Worm (Caenorhabditis elegans) whole organism, L2 larva: Measurements from ENCODE around the gene srg-27.

Experiments
- C34F6.9 ChIP-seq: fragments of 150-350 bp; optimal IDR thresholded peaks from 2 replicates; lab custom pipeline; 2014; ENCODE audit warnings: missing biosample characterization, missing genetic modification characterization
- F13H6.1 ChIP-seq: sonication (generic microtip); optimal IDR thresholded peaks from 2 replicates; lab custom pipeline; 2016; ENCODE audit warnings: missing genetic modification characterization, missing compliant biosample characterization
- R02D3.7 ChIP-seq: fragments of 150-350 bp; optimal IDR thresholded peaks from 2 replicates; lab custom pipeline; 2014; ENCODE audit warnings: missing biosample characterization, missing genetic modification characterization
- ZK546.5 ChIP-seq: sonication (generic microtip); optimal IDR thresholded peaks from 2 replicates; lab custom pipeline; 2017; ENCODE audit warnings: missing biosample characterization, missing genetic modification characterization
- alr-1 ChIP-seq: fragments of 150-350 bp; optimal IDR thresholded peaks from 2 replicates; lab custom pipeline; 2014; ENCODE audit warnings: missing biosample characterization, missing genetic modification characterization
- ama-1 ChIP-seq: fragments of 150-350 bp; optimal IDR thresholded peaks from 2 replicates; lab custom pipeline; 2018; ENCODE audit warnings: inconsistent platforms
- ceh-16 ChIP-seq: fragments of 150-350 bp; optimal IDR thresholded peaks from 2 replicates; lab custom pipeline; 2014; ENCODE audit warnings: missing biosample characterization, missing genetic modification characterization
- ceh-82 ChIP-seq: fragments of 150-350 bp; optimal IDR thresholded peaks from 2 replicates; lab custom pipeline; 2014; ENCODE audit warnings: missing biosample characterization, missing genetic modification characterization
- crh-2 ChIP-seq: sonication (generic microtip); optimal IDR thresholded peaks from 2 replicates; lab custom pipeline; 2017; ENCODE audit warnings: missing biosample characterization, missing genetic modification characterization
- dmd-4 ChIP-seq: sonication (generic microtip); optimal IDR thresholded peaks from 2 replicates; lab custom pipeline; 2017; ENCODE audit warnings: missing biosample characterization, missing genetic modification characterization
- egl-27 ChIP-seq: sonication (generic microtip); optimal IDR thresholded peaks from 3 replicates; lab custom pipeline; 2017; ENCODE audit warnings: missing biosample characterization, missing genetic modification reagents, missing genetic modification characterization
- elt-1 ChIP-seq: fragments of 150-350 bp; optimal IDR thresholded peaks from 2 replicates; lab custom pipeline; 2014; ENCODE audit warnings: missing biosample characterization, missing genetic modification characterization
- elt-3 ChIP-seq: sonication (generic microtip); optimal IDR thresholded peaks from 2 replicates; lab custom pipeline; 2017; ENCODE audit warnings: missing biosample characterization, missing genetic modification characterization
- fos-1 ChIP-seq: fragments of 150-350 bp; optimal IDR thresholded peaks from 2 replicates; lab custom pipeline; 2014; ENCODE audit warnings: missing biosample characterization, missing genetic modification characterization
- gmeb-1 ChIP-seq: fragments of 150-350 bp; optimal IDR thresholded peaks from 2 replicates; lab custom pipeline; 2014; ENCODE audit warnings: missing biosample characterization, missing genetic modification characterization
- lin-11 ChIP-seq: fragments of 150-350 bp; sonication (generic microtip); optimal IDR thresholded peaks from 2 replicates; lab custom pipeline; 2014; ENCODE audit warnings: missing biosample characterization, missing genetic modification characterization, inconsistent platforms, mixed read lengths
- lin-39 ChIP-seq: fragments of 150-350 bp; optimal IDR thresholded peaks from 2 replicates; lab custom pipeline; 2014; ENCODE audit warnings: missing biosample characterization, missing genetic modification reagents, missing genetic modification characterization
- lsy-2 ChIP-seq, 2 experiments: fragments of 150-350 bp in 1 of 2; sonication (generic microtip) in 1 of 2; optimal IDR thresholded peaks; 2 replicates each; lab custom pipeline; 2014 to 2017; ENCODE audit warnings: missing biosample characterization in 2 of 2, missing genetic modification characterization in 2 of 2
- mab-5 ChIP-seq: fragments of 150-350 bp; optimal IDR thresholded peaks from 2 replicates; lab custom pipeline; 2014; ENCODE audit warnings: missing biosample characterization, missing genetic modification characterization
- nhr-10 ChIP-seq: sonication (generic microtip); optimal IDR thresholded peaks from 2 replicates; lab custom pipeline; 2017; ENCODE audit warnings: missing biosample characterization, missing genetic modification characterization
- nhr-11 ChIP-seq: fragments of 150-350 bp; optimal IDR thresholded peaks from 2 replicates; lab custom pipeline; 2014; ENCODE audit warnings: missing biosample characterization, missing genetic modification characterization
- nhr-12 ChIP-seq: fragments of 150-350 bp; optimal IDR thresholded peaks from 2 replicates; lab custom pipeline; 2014; ENCODE audit warnings: missing biosample characterization, missing genetic modification characterization
- nhr-129 ChIP-seq: fragments of 150-350 bp; optimal IDR thresholded peaks from 2 replicates; lab custom pipeline; 2014; ENCODE audit warnings: missing biosample characterization, missing genetic modification characterization
- nhr-21 ChIP-seq: fragments of 150-350 bp; optimal IDR thresholded peaks from 2 replicates; lab custom pipeline; 2014; ENCODE audit warnings: missing biosample characterization, missing genetic modification characterization
- nhr-23 ChIP-seq: fragments of 150-350 bp; optimal IDR thresholded peaks from 2 replicates; lab custom pipeline; 2014; ENCODE audit warnings: missing biosample characterization, missing genetic modification reagents, missing genetic modification characterization
- nhr-6 ChIP-seq: fragments of 150-350 bp; optimal IDR thresholded peaks from 2 replicates; lab custom pipeline; 2014; ENCODE audit warnings: missing biosample characterization, missing genetic modification characterization
- sem-4 ChIP-seq: fragments of 150-350 bp; optimal IDR thresholded peaks from 2 replicates; lab custom pipeline; 2014; ENCODE audit warnings: missing biosample characterization, missing genetic modification reagents, missing genetic modification characterization
- skn-1 ChIP-seq: sonication (generic microtip); optimal IDR thresholded peaks from 2 replicates; lab custom pipeline; 2017; ENCODE audit warnings: missing biosample characterization, missing genetic modification characterization
- sma-3 ChIP-seq: sonication (generic microtip); optimal IDR thresholded peaks from 2 replicates; lab custom pipeline; 2016; ENCODE audit warnings: missing genetic modification reagents, missing genetic modification characterization, missing compliant biosample characterization
- sma-9 ChIP-seq, 2 experiments: fragments of 150-350 bp in 1 of 2; sonication (generic microtip) in 1 of 2; optimal IDR thresholded peaks; 2 replicates each; lab custom pipeline; 2014 to 2016; ENCODE audit warnings: missing genetic modification characterization in 2 of 2, mild to moderate bottlenecking in 1 of 2, missing biosample characterization in 1 of 2, missing compliant biosample characterization in 1 of 2, missing genetic modification reagents in 1 of 2, moderate library complexity in 1 of 2
- snpc-4 ChIP-seq: fragments of 150-350 bp; optimal IDR thresholded peaks from 2 replicates; lab custom pipeline; 2014; ENCODE audit warnings: missing biosample characterization, missing genetic modification characterization
- unc-39 ChIP-seq: fragments of 150-350 bp; optimal IDR thresholded peaks from 2 replicates; lab custom pipeline; 2014; ENCODE audit warnings: missing biosample characterization, missing genetic modification characterization
- unc-55 ChIP-seq: fragments of 150-350 bp; sonication (generic microtip); optimal IDR thresholded peaks from 3 replicates; lab custom pipeline; 2014; ENCODE audit warnings: missing biosample characterization, missing genetic modification reagents, missing genetic modification characterization
- zag-1 ChIP-seq: fragments of 150-350 bp; optimal IDR thresholded peaks from 2 replicates; lab custom pipeline; 2014; ENCODE audit warnings: missing biosample characterization, missing genetic modification characterization
- ztf-1 ChIP-seq: fragments of 200-800 bp; sonication (Bioruptor generic); conservative IDR thresholded peaks from 2 replicates; pipeline ENCODE4 v1.3.6; 2022; ENCODE audit warnings: missing genetic modification characterization, missing compliant biosample characterization
- ztf-4 ChIP-seq: fragments of 150-350 bp; optimal IDR thresholded peaks from 2 replicates; lab custom pipeline; 2014; ENCODE audit warnings: missing biosample characterization, missing genetic modification characterization

srg-27 gene

DNA sequence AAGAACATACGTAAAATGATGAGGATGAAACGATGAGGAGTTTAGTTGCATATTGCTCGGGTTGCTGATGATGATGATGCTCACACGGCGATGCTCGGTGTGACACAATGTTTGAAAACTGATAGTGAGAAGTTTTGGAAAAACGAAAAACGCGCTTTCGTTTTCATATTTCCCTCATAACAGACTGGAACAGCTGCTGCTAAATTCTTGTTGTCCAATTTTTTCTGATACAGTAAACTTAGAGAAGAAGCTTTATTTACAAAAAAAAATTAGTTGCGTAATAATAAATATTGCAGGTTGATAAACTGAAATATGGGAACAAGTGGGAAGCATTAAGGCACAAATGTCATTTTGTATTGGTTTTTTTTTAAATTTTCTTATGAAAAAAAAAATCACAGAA, 15.0 kb upstream of the srg-27 start, which contains the start of gene ceh-33:
TSS of gene ceh-33 (minus strand) at position 101 of the 400 bp plus-strand sequence.
- no peak for TF ChIP-seq nhr-6
- TF ChIP-seq ceh-16 (tag; lab: Kevin White, UChicago), result no peak
- no peak for TF ChIP-seq nhr-10 (tag; lab: Kevin White, UChicago)
- no peak for TF ChIP-seq ztf-4
- no peak for TF ChIP-seq mab-5 (tag; lab: Kevin White, UChicago)
- TF ChIP-seq unc-39 (tag; lab: Kevin White, UChicago), result no peak
- TF ChIP-seq crh-2 (tag; lab: Kevin White, UChicago), result no peak
- no peak for TF ChIP-seq lin-39 (tag; lab: Kevin White, UChicago)
- no peak for TF ChIP-seq lin-11 (tag; lab: Kevin White, UChicago)
- TF ChIP-seq skn-1 (tag; lab: Kevin White, UChicago), result no peak
- no peak for TF ChIP-seq sem-4 (tag; lab: Kevin White, UChicago)
- no peak for TF ChIP-seq unc-55 (GFP tag; lab: Kevin White, UChicago)
- TF ChIP-seq C34F6.9 (tag; lab: Kevin White, UChicago), result no peak
- no peak for TF ChIP-seq F13H6.1 (tag; lab: Kevin White, UChicago)

DNA sequence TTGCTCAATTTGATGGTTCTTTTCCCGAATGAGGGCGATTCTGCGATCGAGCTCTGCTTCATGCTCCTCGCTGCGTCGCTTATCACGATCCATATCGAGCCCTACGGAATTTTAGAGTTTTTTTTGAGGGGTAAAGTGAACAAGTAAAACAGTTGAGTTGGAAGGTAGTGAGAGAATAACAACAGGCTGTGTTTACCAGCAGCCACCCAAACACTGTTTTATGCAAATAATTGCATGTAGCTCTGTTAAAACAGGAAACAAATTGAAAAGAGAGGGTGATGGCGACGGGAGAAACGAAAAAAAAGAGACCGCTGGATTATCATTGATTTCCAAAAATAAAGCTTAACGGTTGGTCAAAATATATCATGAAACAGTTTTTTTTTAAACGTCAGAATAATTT, 11.3 kb upstream of the srg-27 start, which contains the start of gene C10G8.8:
TSS of gene C10G8.8 (minus strand) at position 101 of the 400 bp plus-strand sequence.
- TF ChIP-seq crh-2 (tag; lab: Kevin White, UChicago) (no peak), lin-39 (tag; lab: Kevin White, UChicago) (no peak), dmd-4 (tag; lab: Kevin White, UChicago) (no peak), elt-1 (tag; lab: Kevin White, UChicago) (no peak), nhr-12 (tag; lab: Kevin White, UChicago) (no peak), nhr-10 (tag; lab: Kevin White, UChicago) (no peak), zag-1 (tag; lab: Kevin White, UChicago) (no peak), gmeb-1 (tag; lab: Kevin White, UChicago) (no peak), sma-9 (GFP tag; optimal IDR thresholded peaks at IDR 0.05; lab: Kevin White, UChicago) (no peak), sma-9 (tag; optimal IDR thresholded peaks at IDR 0.05; lab: Kevin White, UChicago) (no peak), skn-1 (tag; lab: Kevin White, UChicago) (no peak), R02D3.7 (tag; lab: Kevin White, UChicago) (no peak), unc-39 (tag; lab: Kevin White, UChicago) (no peak), nhr-23 (tag; lab: Kevin White, UChicago) (no peak), ztf-1 (GFP tag; lab: Robert Waterston, UW) (no peak), nhr-6 (no peak), C34F6.9 (tag; lab: Kevin White, UChicago) (no peak), nhr-21 (no peak), alr-1 (tag; lab: Kevin White, UChicago) (no peak)

- TF ChIP-seq sma-3 (GFP tag; lab: Kevin White, UChicago) (peak; percentile 54), fos-1 (peak; percentile 40), gmeb-1 (tag; lab: Kevin White, UChicago) (peak; percentile 19), lsy-2 (tag; optimal IDR thresholded peaks at IDR 0.05; lab: Kevin White, UChicago) (no peak), nhr-21 (peak; percentile 27), ztf-4 (no peak), snpc-4 (tag; lab: Kevin White, UChicago) (peak; percentile 9), ama-1 (lab: Kevin White, UChicago) (no peak), F13H6.1 (tag; lab: Kevin White, UChicago) (peak; percentile 72), nhr-129 (tag; lab: Kevin White, UChicago) (peak; percentile 17), C34F6.9 (tag; lab: Kevin White, UChicago) (peak; percentile 42), elt-3 (tag; lab: Kevin White, UChicago) (no peak)
Measured at ce11 chrV:5329677-5330266, 9.8 kb upstream of the srg-27 start.

- TF ChIP-seq nhr-10 (tag; lab: Kevin White, UChicago) (no peak), alr-1 (tag; lab: Kevin White, UChicago) (no peak), elt-1 (tag; lab: Kevin White, UChicago) (no peak), egl-27 (tag; lab: Kevin White, UChicago) (no peak), lsy-2 (tag; optimal IDR thresholded peaks at IDR 0.05; lab: Kevin White, UChicago) (no peak), ceh-82 (tag; lab: Kevin White, UChicago) (no peak), nhr-129 (tag; lab: Kevin White, UChicago) (no peak), mab-5 (tag; lab: Kevin White, UChicago) (no peak), crh-2 (tag; lab: Kevin White, UChicago) (no peak), elt-3 (tag; lab: Kevin White, UChicago) (no peak), nhr-11 (tag; lab: Kevin White, UChicago) (no peak), ZK546.5 (no peak), F13H6.1 (tag; lab: Kevin White, UChicago) (no peak)
- TF ChIP-seq, all 48 proteins: peak for 0
Measured at ce11 chrV:5330967-5331366, 8.6 kb upstream of the srg-27 start, which contains the start of gene srg-26. Gene srg-26 (plus strand): TSS chrV:5331267.
